Worm (Caenorhabditis elegans) whole organism, L4 larva: ENCODE measurements around the gene aqp-8.

Experiments
- F10B5.3 ChIP-seq: sonication (generic microtip); optimal IDR thresholded peaks from 2 replicates; lab custom pipeline; 2016; ENCODE audit warnings: mild to moderate bottlenecking, missing genetic modification characterization, missing compliant biosample characterization
- F26F4.8 ChIP-seq: fragments of 200-800 bp; sonication (Bioruptor generic); conservative IDR thresholded peaks from 2 replicates; pipeline ENCODE4 v1.3.6; 2022; ENCODE audit warnings: missing genetic modification characterization, missing compliant biosample characterization
- T20F7.1 ChIP-seq: fragments of 200-800 bp; sonication (Bioruptor generic); optimal IDR thresholded peaks from 2 replicates; lab custom pipeline; 2018; ENCODE audit warnings: mild to moderate bottlenecking, missing genetic modification characterization, missing compliant biosample characterization
- T26A8.4 ChIP-seq: fragments of 200-800 bp; sonication (Bioruptor generic); IDR thresholded peaks from 2 replicates; pipeline ENCODE4 v1.3.6; 2022; ENCODE audit warnings: missing genetic modification characterization, missing compliant biosample characterization
- Y105C5A.15 ChIP-seq: fragments of 200-800 bp; sonication (Bioruptor generic); IDR thresholded peaks from 2 replicates; pipeline ENCODE4 v1.3.6; 2022; ENCODE audit warnings: missing genetic modification characterization, missing compliant biosample characterization
- aha-1 ChIP-seq: fragments of 150-350 bp; peaks from one replicate; lab custom pipeline; 2014; ENCODE audit warnings: missing biosample characterization, missing genetic modification characterization
- ama-1 ChIP-seq: fragments of 150-350 bp; optimal IDR thresholded peaks from 2 replicates; lab custom pipeline; 2014; ENCODE audit warnings: inconsistent platforms, mixed read lengths
- arid-1 ChIP-seq: fragments of 200-800 bp; sonication (Bioruptor generic); conservative IDR thresholded peaks from 2 replicates; pipeline ENCODE4 v1.3.6; 2022; ENCODE audit warnings: missing genetic modification reagents, missing genetic modification characterization, missing compliant biosample characterization
- ceh-28 ChIP-seq: fragments of 150-350 bp; optimal IDR thresholded peaks from 2 replicates; lab custom pipeline; 2014; ENCODE audit warnings: missing biosample characterization, missing genetic modification reagents, missing genetic modification characterization
- ceh-44 ChIP-seq: fragments of 200-800 bp; sonication (Bioruptor generic); IDR thresholded peaks from 2 replicates; pipeline ENCODE4 v1.3.6; 2022; ENCODE audit warnings: missing genetic modification reagents, missing genetic modification characterization, missing compliant biosample characterization
- ces-1 ChIP-seq: fragments of 150-350 bp; sonication (generic microtip); optimal IDR thresholded peaks from 4 replicates; lab custom pipeline; 2014; ENCODE audit warnings: missing biosample characterization, missing genetic modification reagents, missing genetic modification characterization
- ctbp-1 ChIP-seq: fragments of 200-800 bp; sonication (Bioruptor generic); IDR thresholded peaks from 2 replicates; pipeline ENCODE4 v1.3.6; 2022; ENCODE audit warnings: missing genetic modification reagents, missing genetic modification characterization, missing compliant biosample characterization
- daf-12 ChIP-seq: fragments of 150-350 bp; optimal IDR thresholded peaks from 2 replicates; lab custom pipeline; 2014; ENCODE audit warnings: missing biosample characterization, missing genetic modification reagents, missing genetic modification characterization
- daf-19 ChIP-seq: fragments of 200-800 bp; sonication (Bioruptor generic); conservative IDR thresholded peaks from 2 replicates; pipeline ENCODE4 v1.3.6; 2022; ENCODE audit warnings: missing genetic modification characterization, missing compliant biosample characterization
- dmd-8 ChIP-seq: fragments of 200-800 bp; sonication (Bioruptor generic); IDR thresholded peaks from 2 replicates; pipeline ENCODE4 v1.3.6; 2022; ENCODE audit warnings: missing genetic modification characterization, missing compliant biosample characterization
- duxl-1 ChIP-seq: sonication (generic microtip); optimal IDR thresholded peaks from 2 replicates; lab custom pipeline; 2016; ENCODE audit warnings: mild to moderate bottlenecking, missing genetic modification characterization, moderate library complexity, missing compliant biosample characterization; ENCODE audit not compliant: poor library complexity
- egl-43 ChIP-seq: fragments of 200-800 bp; sonication (Bioruptor generic); IDR thresholded peaks from 2 replicates; pipeline ENCODE4 v1.3.6; 2022; ENCODE audit warnings: missing genetic modification reagents, missing genetic modification characterization, missing compliant biosample characterization
- fkh-10 ChIP-seq: fragments of 150-350 bp; optimal IDR thresholded peaks from 2 replicates; lab custom pipeline; 2014; ENCODE audit warnings: missing biosample characterization, missing genetic modification reagents, missing genetic modification characterization
- fos-1 ChIP-seq: fragments of 150-350 bp; optimal IDR thresholded peaks from 2 replicates; lab custom pipeline; 2014; ENCODE audit warnings: missing biosample characterization, missing genetic modification characterization
- gei-8 ChIP-seq: fragments of 200-800 bp; sonication (Bioruptor generic); optimal IDR thresholded peaks from 2 replicates; lab custom pipeline; 2018; ENCODE audit warnings: mild to moderate bottlenecking, missing genetic modification characterization, missing compliant biosample characterization
- hif-1 ChIP-seq, 2 experiments: sonication (generic microtip); optimal IDR thresholded peaks; 2 replicates each; lab custom pipeline; 2016 to 2017; ENCODE audit warnings: missing compliant biosample characterization in 2 of 2, missing genetic modification characterization in 2 of 2, missing genetic modification reagents in 2 of 2, missing genotype in 2 of 2, mild to moderate bottlenecking in 1 of 2
- hlh-11 ChIP-seq: fragments of 200-800 bp; sonication (Bioruptor generic); optimal IDR thresholded peaks from 2 replicates; lab custom pipeline; 2018; ENCODE audit warnings: mild to moderate bottlenecking, missing genetic modification characterization, missing compliant biosample characterization
- jun-1 ChIP-seq: fragments of 150-350 bp; optimal IDR thresholded peaks from 2 replicates; lab custom pipeline; 2014; ENCODE audit warnings: missing biosample characterization, missing genetic modification reagents, missing genetic modification characterization
- lin-13 ChIP-seq: fragments of 150-350 bp; optimal IDR thresholded peaks from 2 replicates; lab custom pipeline; 2014; ENCODE audit warnings: missing biosample characterization, missing genetic modification reagents, missing genetic modification characterization
- lin-15B ChIP-seq: fragments of 150-350 bp; sonication (generic microtip); optimal IDR thresholded peaks from 3 replicates; lab custom pipeline; 2014; ENCODE audit warnings: missing biosample characterization, missing genetic modification characterization
- lin-39 ChIP-seq: fragments of 150-350 bp; optimal IDR thresholded peaks from 2 replicates; lab custom pipeline; 2014; ENCODE audit warnings: missing biosample characterization, missing genetic modification reagents, missing genetic modification characterization
- lir-3 ChIP-seq: sonication (generic microtip); optimal IDR thresholded peaks from 2 replicates; lab custom pipeline; 2016; ENCODE audit warnings: mild to moderate bottlenecking, missing genetic modification characterization, missing compliant biosample characterization
- madf-9 ChIP-seq: fragments of 200-800 bp; sonication (Bioruptor generic); conservative IDR thresholded peaks from 2 replicates; pipeline ENCODE4 v1.3.6; 2022; ENCODE audit warnings: missing genetic modification reagents, missing genetic modification characterization, missing compliant biosample characterization
- mes-2 ChIP-seq: sonication (generic microtip); optimal IDR thresholded peaks from 2 replicates; lab custom pipeline; 2016; ENCODE audit warnings: missing genotype, mild to moderate bottlenecking, missing genetic modification characterization, missing compliant biosample characterization; ENCODE audit not compliant: poor library complexity, severe bottlenecking
- mxl-2 ChIP-seq: fragments of 200-800 bp; sonication (Bioruptor generic); conservative IDR thresholded peaks from 2 replicates; pipeline ENCODE4 v1.3.6; 2022; ENCODE audit warnings: missing genetic modification reagents, missing genetic modification characterization, missing compliant biosample characterization
- mxl-3 ChIP-seq: fragments of 200-800 bp; sonication (Bioruptor generic); optimal IDR thresholded peaks from 2 replicates; lab custom pipeline; 2018; ENCODE audit warnings: mild to moderate bottlenecking, missing genetic modification characterization, missing compliant biosample characterization
- nhr-11 ChIP-seq: fragments of 150-350 bp; optimal IDR thresholded peaks from 2 replicates; lab custom pipeline; 2014; ENCODE audit warnings: missing biosample characterization, missing genetic modification characterization
- nhr-25 ChIP-seq: sonication (generic microtip); optimal IDR thresholded peaks from 2 replicates; lab custom pipeline; 2017; ENCODE audit warnings: missing genetic modification characterization, mild to moderate bottlenecking, missing compliant biosample characterization, antibody characterized with exemption, moderate library complexity, borderline replicate concordance; ENCODE audit not compliant: insufficient read depth
- nhr-41 ChIP-seq: fragments of 200-800 bp; sonication (Bioruptor generic); IDR thresholded peaks from 2 replicates; pipeline ENCODE4 v1.3.6; 2022; ENCODE audit warnings: missing genetic modification reagents, missing genetic modification characterization, missing compliant biosample characterization
- nhr-48 ChIP-seq: sonication (generic microtip); optimal IDR thresholded peaks from 2 replicates; lab custom pipeline; 2016; ENCODE audit warnings: mild to moderate bottlenecking, missing genetic modification characterization, missing compliant biosample characterization
- nhr-6 ChIP-seq: fragments of 150-350 bp; optimal IDR thresholded peaks from 2 replicates; lab custom pipeline; 2014; ENCODE audit warnings: missing biosample characterization, missing genetic modification characterization
- nhr-76 ChIP-seq: fragments of 150-350 bp; optimal IDR thresholded peaks from 2 replicates; lab custom pipeline; 2014; ENCODE audit warnings: missing biosample characterization, missing genetic modification characterization
- php-3 ChIP-seq: fragments of 200-800 bp; sonication (Bioruptor generic); IDR thresholded peaks from 2 replicates; pipeline ENCODE4 v1.3.6; 2022; ENCODE audit warnings: missing genetic modification reagents, missing genetic modification characterization, missing compliant biosample characterization
- pqm-1 ChIP-seq: sonication (generic microtip); optimal IDR thresholded peaks from 2 replicates; lab custom pipeline; 2017; ENCODE audit warnings: missing biosample characterization, missing genetic modification characterization
- rbr-2 ChIP-seq: sonication (generic microtip); optimal IDR thresholded peaks from 2 replicates; lab custom pipeline; 2016; ENCODE audit warnings: missing genotype, missing genetic modification characterization, missing compliant biosample characterization
- set-16 ChIP-seq: fragments of 200-800 bp; sonication (Bioruptor generic); IDR thresholded peaks from 2 replicates; pipeline ENCODE4 v1.3.6; 2022; ENCODE audit warnings: missing genetic modification reagents, missing genetic modification characterization, missing compliant biosample characterization
- snpc-1.2 ChIP-seq: fragments of 200-800 bp; sonication (Bioruptor generic); IDR thresholded peaks from 2 replicates; pipeline ENCODE4 v1.3.6; 2022; ENCODE audit warnings: missing genetic modification reagents, missing genetic modification characterization, missing compliant biosample characterization
- snpc-4 ChIP-seq: fragments of 150-350 bp; optimal IDR thresholded peaks from 2 replicates; lab custom pipeline; 2014; ENCODE audit warnings: missing biosample characterization, missing genetic modification characterization
- spr-1 ChIP-seq: sonication (generic microtip); optimal IDR thresholded peaks from 2 replicates; lab custom pipeline; 2016; ENCODE audit warnings: mild to moderate bottlenecking, missing genetic modification characterization, missing compliant biosample characterization
- tra-1 ChIP-seq: fragments of 200-800 bp; sonication (Bioruptor generic); IDR thresholded peaks from 2 replicates; pipeline ENCODE4 v1.3.6; 2022; ENCODE audit warnings: missing genetic modification reagents, missing genetic modification characterization, missing compliant biosample characterization
- zip-11 ChIP-seq: fragments of 200-800 bp; sonication (Bioruptor generic); IDR thresholded peaks from 2 replicates; pipeline ENCODE4 v1.3.6; 2022; ENCODE audit warnings: missing genetic modification characterization, missing compliant biosample characterization
- zip-2 ChIP-seq: fragments of 150-350 bp; optimal IDR thresholded peaks from 2 replicates; lab custom pipeline; 2014; ENCODE audit warnings: missing biosample characterization, missing genetic modification characterization

aqp-8 gene

DNA sequence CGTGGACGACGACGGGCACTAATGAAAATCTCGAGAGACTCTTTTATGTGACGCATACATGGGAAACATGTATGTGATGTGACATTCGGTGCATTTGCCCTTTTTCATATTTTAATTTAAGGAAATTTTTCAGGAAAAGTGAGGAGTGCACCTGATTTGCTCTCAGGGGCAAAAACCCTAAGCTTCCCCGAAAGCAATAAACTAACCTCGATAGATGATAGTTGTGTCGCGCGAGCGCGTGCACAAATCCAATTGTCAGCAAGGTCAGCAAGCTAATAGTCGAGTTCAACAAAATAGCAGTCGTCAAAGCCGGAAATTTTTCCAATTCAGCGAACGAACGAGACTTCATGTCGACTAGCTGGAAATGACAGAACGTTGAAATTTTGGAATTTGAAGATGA, 13.3 kb upstream of the aqp-8 start:
- TF ChIP-seq F10B5.3 (tag; lab: Kevin White, UChicago), result no peak
- no peak for TF ChIP-seq nhr-6
- TF ChIP-seq T26A8.4 (GFP tag; lab: Robert Waterston, UW), result no peak
- TF ChIP-seq pqm-1 (tag; lab: Kevin White, UChicago), result no peak
- no peak for TF ChIP-seq hif-1 (tag; optimal IDR thresholded peaks at IDR 0.05; lab: Kevin White, UChicago)
- TF ChIP-seq lin-13 (GFP tag; lab: Kevin White, UChicago), result no peak
- TF ChIP-seq mes-2 (tag; lab: Kevin White, UChicago), result no peak
- TF ChIP-seq jun-1, result no peak
- TF ChIP-seq fos-1 (tag; lab: Kevin White, UChicago), result no peak
- TF ChIP-seq spr-1 (tag; lab: Kevin White, UChicago), result no peak
- no peak for TF ChIP-seq egl-43
- no peak for TF ChIP-seq dmd-8 (GFP tag; lab: Robert Waterston, UW)
- TF ChIP-seq snpc-1.2, result no peak
- no peak for TF ChIP-seq madf-9 (GFP tag; lab: Robert Waterston, UW)
- no peak for TF ChIP-seq duxl-1 (tag; lab: Kevin White, UChicago)
- TF ChIP-seq fkh-10, result peak; percentile 62
- no peak for TF ChIP-seq mxl-2 (GFP tag; lab: Robert Waterston, UW)
- no peak for TF ChIP-seq T20F7.1 (GFP tag; lab: Kevin White, UChicago)
- no peak for TF ChIP-seq nhr-11 (tag; lab: Kevin White, UChicago)
- TF ChIP-seq nhr-48 (tag; lab: Kevin White, UChicago), result no peak
- TF ChIP-seq ctbp-1 (GFP tag; lab: Robert Waterston, UW), result 0 out of 2 replicates have a peak, but pooled peaks have one; percentile 34
- no peak for TF ChIP-seq nhr-25 (tag; lab: Kevin White, UChicago)
- TF ChIP-seq aha-1 (tag; lab: Kevin White, UChicago), result peak; percentile 77
- no peak for TF ChIP-seq mxl-3 (GFP tag; lab: Kevin White, UChicago)

DNA sequence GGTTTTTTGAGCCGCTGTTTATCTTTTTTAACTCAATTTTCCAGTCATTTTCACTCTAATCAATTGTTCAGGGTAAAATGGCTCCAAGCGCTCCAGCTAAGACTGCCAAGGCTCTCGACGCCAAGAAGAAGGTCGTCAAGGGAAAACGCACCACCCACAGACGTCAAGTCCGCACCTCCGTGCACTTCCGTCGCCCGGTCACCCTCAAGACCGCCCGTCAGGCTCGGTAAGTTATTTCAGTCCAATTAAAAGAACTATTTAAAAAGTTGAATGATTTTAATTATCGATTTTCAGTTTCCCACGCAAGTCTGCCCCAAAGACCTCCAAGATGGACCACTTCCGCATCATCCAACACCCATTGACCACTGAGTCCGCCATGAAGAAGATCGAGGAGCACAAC, 10.3 kb upstream of the aqp-8 start, which contains the start of gene rpl-25.1:
rpl-25.1 (plus strand) TSS at position 72 of the 400 bp plus-strand sequence.
- TF ChIP-seq zip-2 (tag; lab: Kevin White, UChicago) (no peak), tra-1 (GFP tag; lab: Robert Waterston, UW) (0 out of 2 replicates have a peak, but pooled peaks have one; percentile 24), ces-1 (no peak), rbr-2 (tag; lab: Kevin White, UChicago) (no peak), hlh-11 (peak; percentile 13), set-16 (GFP tag; lab: Robert Waterston, UW) (peak; percentile 64), php-3 (GFP tag; lab: Robert Waterston, UW) (0 out of 2 replicates have a peak, but pooled peaks have one; percentile 26), arid-1 (no peak), gei-8 (GFP tag; lab: Kevin White, UChicago) (no peak), ama-1 (lab: Kevin White, UChicago) (peak; percentile 19)

DNA sequence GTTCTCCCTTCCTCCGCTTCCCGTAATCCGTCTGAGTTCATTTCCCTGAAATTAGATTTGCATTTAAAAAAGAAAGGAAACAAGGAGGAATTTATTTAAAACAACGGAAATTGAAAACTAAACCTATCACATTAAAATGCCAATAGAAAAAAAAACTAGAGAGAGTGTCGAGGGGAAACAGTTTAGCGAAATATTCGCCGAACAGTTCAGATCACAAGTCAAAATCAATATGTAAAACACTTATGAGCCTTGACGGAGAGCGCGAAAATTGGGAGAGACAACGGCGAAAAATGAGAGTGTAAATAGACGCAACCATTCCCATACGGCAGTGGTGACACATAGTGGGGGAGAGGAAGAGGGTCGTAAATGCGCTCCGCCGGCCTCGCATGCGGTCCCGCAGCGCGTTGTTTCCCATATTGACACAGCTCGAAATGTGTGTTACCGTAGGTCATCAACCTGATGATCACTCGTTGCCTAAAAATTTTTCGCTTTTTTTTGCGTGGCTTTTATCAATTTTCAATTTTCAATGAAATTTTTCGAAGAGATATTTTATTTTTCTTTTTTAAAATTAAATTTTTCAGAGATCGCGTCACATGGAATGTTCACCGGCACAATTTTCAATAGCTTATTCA, 7.0 kb upstream of the aqp-8 start, which contains the start of the genes dnj-14 and glit-1:
dnj-14 (minus strand) TSS at position 51 of the 632 bp plus-strand sequence.
glit-1 (plus strand) TSS at position 582 of the 632 bp plus-strand sequence.
- TF ChIP-seq nhr-76 (no peak), php-3 (GFP tag; lab: Robert Waterston, UW) (peak; percentile 89), daf-12 (tag; lab: Kevin White, UChicago) (no peak), lin-15B (peak; percentile 18), zip-11 (no peak), mes-2 (tag; lab: Kevin White, UChicago) (peak; percentile 90), ceh-28 (peak; percentile 16), Y105C5A.15 (GFP tag; lab: Robert Waterston, UW) (no peak), lin-39 (tag; lab: Kevin White, UChicago) (no peak), F26F4.8 (GFP tag; lab: Robert Waterston, UW) (no peak), jun-1 (peak; percentile 76), lir-3 (no peak), zip-2 (tag; lab: Kevin White, UChicago) (no peak), ctbp-1 (GFP tag; lab: Robert Waterston, UW) (peak; percentile 54; the same call in 1 of the 2 replicates), mxl-2 (GFP tag; lab: Robert Waterston, UW) (no peak), ceh-44 (GFP tag; lab: Robert Waterston, UW) (no peak), nhr-48 (tag; lab: Kevin White, UChicago) (peak; percentile 60), daf-19 (GFP tag; lab: Robert Waterston, UW) (no peak), snpc-4 (tag; lab: Kevin White, UChicago) (no peak), arid-1 (peak; percentile 30; the same call in 1 of the 2 replicates), nhr-41 (GFP tag; lab: Robert Waterston, UW) (no peak), spr-1 (tag; lab: Kevin White, UChicago) (peak; percentile 49)
